Worm (Caenorhabditis elegans): Measurements from ENCODE around the gene srsx-15.

Gene srsx-15

ce11 chrIV:5604465-5604864 is 19.2 kb downstream of the srsx-15 start (continued):
- TF ChIP-seq nhr-232 (tag; optimal IDR thresholded peaks at IDR 0.05) = no peak
- TF ChIP-seq ceh-18 (tag; optimal IDR thresholded peaks at IDR 0.05) = peak; percentile 89
- peak; percentile 10 for TF ChIP-seq rnt-1 (tag; optimal IDR thresholded peaks at IDR 0.05)
- TF ChIP-seq nfya-1 (tag; optimal IDR thresholded peaks at IDR 0.05) = no peak
- TF ChIP-seq ets-4 (tag; optimal IDR thresholded peaks at IDR 0.05) = no peak
- TF ChIP-seq lin-11 (tag; optimal IDR thresholded peaks at IDR 0.05) = no peak
- TF ChIP-seq C38D4.7 (GFP tag; optimal IDR thresholded peaks at IDR 0.05) = no peak
- TF ChIP-seq nhr-11 (tag; optimal IDR thresholded peaks at IDR 0.05) = no peak
- no peak for TF ChIP-seq sdc-2 (tag; optimal IDR thresholded peaks at IDR 0.05)
- TF ChIP-seq fkh-6 (tag; optimal IDR thresholded peaks at IDR 0.05) = no peak
- TF ChIP-seq dve-1 (tag; optimal IDR thresholded peaks at IDR 0.05) = peak; percentile 80
- TF ChIP-seq hlh-8 (tag; optimal IDR thresholded peaks at IDR 0.05) = no peak
- no peak for TF ChIP-seq hlh-6 (tag; optimal IDR thresholded peaks at IDR 0.05)
- peak; percentile 0 for TF ChIP-seq unc-42 (tag; optimal IDR thresholded peaks at IDR 0.05)
- TF ChIP-seq dmd-4 (tag; optimal IDR thresholded peaks at IDR 0.05; ENCODE audit: borderline replicate concordance) = no peak
- no peak for TF ChIP-seq eyg-1 (tag; optimal IDR thresholded peaks at IDR 0.05)
- peak; percentile 8 for TF ChIP-seq ceh-31 (tag; optimal IDR thresholded peaks at IDR 0.05)
- TF ChIP-seq ceh-9 (tag; optimal IDR thresholded peaks at IDR 0.05) = no peak
- peak; percentile 75 for TF ChIP-seq F13H6.1 (tag; optimal IDR thresholded peaks at IDR 0.05)
- no peak for TF ChIP-seq lim-6 (tag; optimal IDR thresholded peaks at IDR 0.05)
- TF ChIP-seq fax-1 (tag; optimal IDR thresholded peaks at IDR 0.05) = no peak
- TF ChIP-seq hlh-15 (tag; optimal IDR thresholded peaks at IDR 0.05) = no peak
- TF ChIP-seq mec-3 (tag; optimal IDR thresholded peaks at IDR 0.05; ENCODE audit: borderline replicate concordance) = no peak
- TF ChIP-seq ceh-30 (tag; optimal IDR thresholded peaks at IDR 0.05) = no peak
- TF ChIP-seq T23F11.4 (GFP tag; optimal IDR thresholded peaks at IDR 0.05) = no peak
- no peak for TF ChIP-seq ceh-6 (GFP tag; optimal IDR thresholded peaks at IDR 0.05)
- no peak for TF ChIP-seq che-1 (tag; optimal IDR thresholded peaks at IDR 0.05)
- no peak for TF ChIP-seq tbx-2 (tag; optimal IDR thresholded peaks at IDR 0.05)
- no peak for TF ChIP-seq unc-3 (GFP tag; conservative IDR thresholded peaks at IDR 0.05)
- no peak for TF ChIP-seq unc-3 (tag; optimal IDR thresholded peaks at IDR 0.05)
- TF ChIP-seq Y22D7AL.16 (tag; optimal IDR thresholded peaks at IDR 0.05) = no peak
- no peak for TF ChIP-seq C08G9.2 (tag; optimal IDR thresholded peaks at IDR 0.05)
- TF ChIP-seq pat-9 (tag; optimal IDR thresholded peaks at IDR 0.05) = no peak
- TF ChIP-seq ceh-2 (tag; optimal IDR thresholded peaks at IDR 0.05) = no peak
- TF ChIP-seq ceh-22 (tag; optimal IDR thresholded peaks at IDR 0.05) = no peak

ce11 chrIV:5603321-5603720 is 20.3 kb downstream of the srsx-15 start:
- peak; percentile 1 for TF ChIP-seq tbx-2 (tag; optimal IDR thresholded peaks at IDR 0.05)
- TF ChIP-seq hlh-30 (tag; optimal IDR thresholded peaks at IDR 0.05; ENCODE audit: insufficient read depth) = no peak
- peak; percentile 24 for TF ChIP-seq ceh-34 (tag; optimal IDR thresholded peaks at IDR 0.05)
- TF ChIP-seq dve-1 (tag; optimal IDR thresholded peaks at IDR 0.05) = peak; percentile 26

ce11 chrIV:5602415-5602814 is 21.2 kb downstream of the srsx-15 start:
- TF ChIP-seq dmd-4 (tag; optimal IDR thresholded peaks at IDR 0.05; ENCODE audit: borderline replicate concordance) (no peak), fkh-6 (tag; optimal IDR thresholded peaks at IDR 0.05) (no peak), ref-2 (tag; optimal IDR thresholded peaks at IDR 0.05) (no peak), lim-6 (tag; optimal IDR thresholded peaks at IDR 0.05) (no peak), unc-42 (tag; optimal IDR thresholded peaks at IDR 0.05) (no peak), elt-2 (tag; optimal IDR thresholded peaks at IDR 0.05) (no peak), pat-9 (tag; optimal IDR thresholded peaks at IDR 0.05) (no peak), ceh-14 (tag; optimal IDR thresholded peaks at IDR 0.05) (no peak), gmeb-2 (tag; optimal IDR thresholded peaks at IDR 0.05) (no peak), ceh-45 (GFP tag; IDR thresholded peaks at IDR 0.05) (no peak), fkh-10 (GFP tag; optimal IDR thresholded peaks at IDR 0.05) (no peak), hlh-6 (tag; optimal IDR thresholded peaks at IDR 0.05) (no peak)

All from whole organism, late embryonic.